Fruit fly (Drosophila melanogaster): ENCODE results near the gene FER.

The FER gene

dm6 chr3R:9393542-9394025 is 762 bp downstream of the FER start (continued):
- TF ChIP-seq knrl (GFP tag; IDR thresholded peaks at IDR 0.05; ENCODE audit: partially characterized antibody) (0 out of 3 replicates have a peak, but pooled peaks have one; percentile 14), jigr1 (GFP tag; IDR thresholded peaks at IDR 0.05) (no peak), zfh1 (GFP tag; IDR thresholded peaks at IDR 0.05) (peak; percentile 76), Doc3 (GFP tag; IDR thresholded peaks at IDR 0.05; ENCODE audit: partially characterized antibody) (no peak), CG12299 (tag; optimal IDR thresholded peaks at IDR 0.05) (peak; percentile 40), Optix (GFP tag; IDR thresholded peaks at IDR 0.05) (0 out of 3 replicates have a peak, but pooled peaks have one; percentile 35), NfI (GFP tag; optimal IDR thresholded peaks at IDR 0.05) (peak; percentile 55), so (GFP tag; IDR thresholded peaks at IDR 0.05) (peak; percentile 80), ATbp (GFP tag; optimal IDR thresholded peaks at IDR 0.05) (peak; percentile 71), dimm (GFP tag; IDR thresholded peaks at IDR 0.05) (no peak), CG17359 (tag; optimal IDR thresholded peaks at IDR 0.05) (peak; percentile 82), CG7786 (GFP tag; optimal IDR thresholded peaks at IDR 0.05) (no peak), BtbVII (GFP tag; optimal IDR thresholded peaks at IDR 0.05) (peak; percentile 83), Abd-B (GFP tag; optimal IDR thresholded peaks at IDR 0.05) (peak; percentile 28), ro (GFP tag; IDR thresholded peaks at IDR 0.05) (no peak), CG6683 (GFP tag; optimal IDR thresholded peaks at IDR 0.05) (peak; percentile 8), D19A (tag; optimal IDR thresholded peaks at IDR 0.05) (peak; percentile 78), C15 (GFP tag; IDR thresholded peaks at IDR 0.05) (0 out of 3 replicates have a peak, but pooled peaks have one; percentile 6), CG18262 (tag; optimal IDR thresholded peaks at IDR 0.05) (peak; percentile 87), CG13287 (GFP tag; IDR thresholded peaks at IDR 0.05; ENCODE audit: partially characterized antibody) (no peak), Meics (GFP tag; optimal IDR thresholded peaks at IDR 0.05) (peak; percentile 68), Neu2 (GFP tag; optimal IDR thresholded peaks at IDR 0.05; ENCODE audit: borderline replicate concordance) (no peak), Aef1 (GFP tag; IDR thresholded peaks at IDR 0.05) (no peak), Doc2 (GFP tag; IDR thresholded peaks at IDR 0.05) (no peak), crc (GFP tag; optimal IDR thresholded peaks at IDR 0.05) (peak; percentile 15), jumu (GFP tag; optimal IDR thresholded peaks at IDR 0.05) (peak; percentile 36), CG11456 (GFP tag; IDR thresholded peaks at IDR 0.05) (no peak), lbe (GFP tag; optimal IDR thresholded peaks at IDR 0.05) (peak; percentile 90), CG1832 (GFP tag; optimal IDR thresholded peaks at IDR 0.05) (no peak), CG9876 (GFP tag; optimal IDR thresholded peaks at IDR 0.05) (no peak), gce (GFP tag; IDR thresholded peaks at IDR 0.05) (peak; percentile 70; the same call in 2 of the 3 replicates), kay (GFP tag; optimal IDR thresholded peaks at IDR 0.05) (peak; percentile 33), CG2889 (GFP tag; IDR thresholded peaks at IDR 0.05) (no peak), corto (GFP tag; optimal IDR thresholded peaks at IDR 0.05) (peak; percentile 59), klu (GFP tag; IDR thresholded peaks at IDR 0.05) (no peak), MESR4 (GFP tag; optimal IDR thresholded peaks at IDR 0.05) (peak; percentile 25), lab (GFP tag; optimal IDR thresholded peaks at IDR 0.05) (peak; percentile 84), tll (GFP tag; optimal IDR thresholded peaks at IDR 0.05) (no peak), Side (GFP tag; optimal IDR thresholded peaks at IDR 0.05) (peak; percentile 29), CG9727 (GFP tag; optimal IDR thresholded peaks at IDR 0.05) (peak; percentile 82), YL-1 (GFP tag; optimal IDR thresholded peaks at IDR 0.05) (peak; percentile 54), CG10147 (GFP tag; optimal IDR thresholded peaks at IDR 0.05) (peak; percentile 58), HHEX (GFP tag; optimal IDR thresholded peaks at IDR 0.05) (peak; percentile 56), HLH4C (GFP tag; IDR thresholded peaks at IDR 0.05; ENCODE audit: partially characterized antibody) (no peak), CoRest (tag; optimal IDR thresholded peaks at IDR 0.05) (peak; percentile 76), NK7.1 (GFP tag; optimal IDR thresholded peaks at IDR 0.05) (peak; percentile 0), CG4707 (GFP tag; optimal IDR thresholded peaks at IDR 0.05) (peak; percentile 61), CG8765 (GFP tag; IDR thresholded peaks at IDR 0.05) (no peak; the same call in 1 of the 2 replicates), lov (optimal IDR thresholded peaks at IDR 0.05) (no peak), lov (GFP tag; IDR thresholded peaks at IDR 0.05) (peak; percentile 79; the same call in 1 of the 3 replicates)

Measured in whole organism, embryonic.